Fruit fly (Drosophila melanogaster) whole organism, prepupa: ENCODE data around the gene net.

Source experiments
- Blimp-1 ChIP-seq: fragments of 200-800 bp; sonication (Bioruptor generic); optimal IDR thresholded peaks from 3 replicates; lab custom pipeline; 2017; ENCODE audit warnings: missing biosample characterization, missing genetic modification characterization, mild to moderate bottlenecking, moderate library complexity, missing genetic modification reagents
- CG10631 ChIP-seq: fragments of 200-800 bp; sonication (Bioruptor generic); optimal IDR thresholded peaks from 2 replicates; lab custom pipeline; 2016; ENCODE audit warnings: missing biosample characterization, missing genetic modification characterization
- CG10669 ChIP-seq: fragments of 200-800 bp; sonication (Bioruptor generic); optimal IDR thresholded peaks from 3 replicates; lab custom pipeline; 2018; ENCODE audit warnings: missing biosample characterization, mild to moderate bottlenecking, missing genetic modification characterization, moderate library complexity
- CG3032 ChIP-seq: fragments of 200-800 bp; optimal IDR thresholded peaks from 2 replicates; lab custom pipeline; 2019; ENCODE audit warnings: missing biosample characterization, mild to moderate bottlenecking, missing genetic modification characterization, moderate library complexity
- CG31627 ChIP-seq: fragments of 200-800 bp; sonication (Bioruptor generic); optimal IDR thresholded peaks from 3 replicates; lab custom pipeline; 2016; ENCODE audit warnings: missing biosample characterization, missing genetic modification characterization
- CG34406 ChIP-seq: fragments of 200-800 bp; sonication (Bioruptor generic); optimal IDR thresholded peaks from 3 replicates; lab custom pipeline; 2016; ENCODE audit warnings: missing biosample characterization, missing genetic modification characterization
- Ets96B ChIP-seq: fragments of 200-800 bp; optimal IDR thresholded peaks from 2 replicates; lab custom pipeline; 2019; ENCODE audit warnings: missing biosample characterization, mild to moderate bottlenecking, missing genetic modification characterization, moderate library complexity
- Gug ChIP-seq: fragments of 200-800 bp; sonication (Bioruptor generic); IDR thresholded peaks from 2 replicates; pipeline ENCODE4 v1.3.6; 2022; ENCODE audit warnings: missing biosample characterization, missing genetic modification characterization
- dac ChIP-seq: fragments of 200-800 bp; sonication (Bioruptor generic); optimal IDR thresholded peaks from 2 replicates; lab custom pipeline; 2017; ENCODE audit warnings: missing biosample characterization, mild to moderate bottlenecking, missing genetic modification characterization
- eg ChIP-seq: fragments of 200-800 bp; sonication (Bioruptor generic); IDR thresholded peaks from 3 replicates; pipeline ENCODE4 v1.3.6; 2022; ENCODE audit warnings: missing biosample characterization, missing genetic modification characterization
- esn ChIP-seq: fragments of 200-800 bp; sonication (Bioruptor generic); optimal IDR thresholded peaks from 2 replicates; lab custom pipeline; 2016; ENCODE audit warnings: missing biosample characterization, mild to moderate bottlenecking, missing genetic modification characterization, moderate library complexity
- fd59A ChIP-seq: fragments of 200-800 bp; sonication (Bioruptor generic); optimal IDR thresholded peaks from 2 replicates; lab custom pipeline; 2017; ENCODE audit warnings: missing biosample characterization, mild to moderate bottlenecking, missing genetic modification characterization, missing genetic modification reagents
- fd85E ChIP-seq: fragments of 200-800 bp; sonication (Bioruptor generic); optimal IDR thresholded peaks from 3 replicates; lab custom pipeline; 2016; ENCODE audit warnings: missing biosample characterization, missing genetic modification characterization
- pdm3 ChIP-seq: fragments of 200-800 bp; sonication (Bioruptor generic); optimal IDR thresholded peaks from 3 replicates; lab custom pipeline; 2016; ENCODE audit warnings: missing biosample characterization, missing genetic modification characterization

dm6 chr2L:72752-73435, 14.3 kb downstream of the net start:
- no peak for TF ChIP-seq eg (GFP tag; lab: Robert Waterston, UW)
- TF ChIP-seq Blimp-1: no peak
- no peak for TF ChIP-seq Ets96B
- TF ChIP-seq pdm3 (GFP tag; lab: Kevin White, UChicago): no peak
- TF ChIP-seq CG10631 (GFP tag; lab: Kevin White, UChicago): peak; percentile 1
- TF ChIP-seq esn: peak; percentile 14
- peak; percentile 39 for TF ChIP-seq CG31627 (GFP tag; lab: Kevin White, UChicago)
- no peak for TF ChIP-seq fd85E
- no peak for TF ChIP-seq Gug
- peak; percentile 41 for TF ChIP-seq CG3032 (tag; lab: Kevin White, UChicago)
- TF ChIP-seq dac (GFP tag; lab: Kevin White, UChicago): no peak
- no peak for TF ChIP-seq CG10669 (GFP tag; lab: Kevin White, UChicago)
- TF ChIP-seq fd59A: no peak
- no peak for TF ChIP-seq CG34406 (GFP tag; lab: Kevin White, UChicago)
